Worm (Caenorhabditis elegans) whole organism, L1 larva: Measurements from ENCODE around the gene ugt-64.
A peak's percentile ranks its signal among the peaks of the same experiment; 100 is the strongest.

Experiments used
- C16A3.4 ChIP-seq: fragments of 150-350 bp; optimal IDR thresholded peaks from 2 replicates; lab custom pipeline; 2014; ENCODE audit warnings: missing biosample characterization, missing genetic modification characterization
- F16B12.6 ChIP-seq: fragments of 150-350 bp; optimal IDR thresholded peaks from 2 replicates; lab custom pipeline; 2014; ENCODE audit warnings: missing biosample characterization, missing genetic modification characterization
- aly-2 ChIP-seq: fragments of 150-350 bp; optimal IDR thresholded peaks from 2 replicates; lab custom pipeline; 2014; ENCODE audit warnings: missing biosample characterization, missing genetic modification characterization
- blmp-1 ChIP-seq: fragments of 150-350 bp; optimal IDR thresholded peaks from 2 replicates; lab custom pipeline; 2014; ENCODE audit warnings: missing biosample characterization, missing genetic modification characterization
- ceh-63 ChIP-seq: fragments of 200-800 bp; sonication (Bioruptor generic); optimal IDR thresholded peaks from 2 replicates; lab custom pipeline; 2018; ENCODE audit warnings: mild to moderate bottlenecking, missing genetic modification characterization, missing compliant biosample characterization
- ceh-8 ChIP-seq: fragments of 200-800 bp; sonication (Bioruptor generic); optimal IDR thresholded peaks from 2 replicates; lab custom pipeline; 2018; ENCODE audit warnings: mild to moderate bottlenecking, missing genetic modification characterization, moderate library complexity, missing compliant biosample characterization
- ceh-82 ChIP-seq, 3 experiments: fragments of 150-350 bp in 1 of 3; sonication (generic microtip) in 2 of 3; optimal IDR thresholded peaks; 2 replicates each; lab custom pipeline; 2014 to 2017; ENCODE audit warnings: missing biosample characterization in 3 of 3, missing genetic modification characterization in 3 of 3
- ces-1 ChIP-seq: fragments of 150-350 bp; optimal IDR thresholded peaks from 2 replicates; lab custom pipeline; 2014; ENCODE audit warnings: missing biosample characterization, missing genetic modification reagents, missing genetic modification characterization
- dsc-1 ChIP-seq: sonication (generic microtip); optimal IDR thresholded peaks from 2 replicates; lab custom pipeline; 2016; ENCODE audit warnings: mild to moderate bottlenecking, missing genetic modification characterization, missing compliant biosample characterization
- efl-1 ChIP-seq, 4 experiments: fragments of 150-350 bp; optimal IDR thresholded peaks in 3 of 4; peaks in 1 of 4; 1 replicate in 1 of 4; 2 replicates in 3 of 4; lab custom pipeline; 2014; ENCODE audit warnings: missing biosample characterization in 2 of 4, missing genetic modification characterization in 2 of 4, missing genetic modification reagents in 2 of 4
- egl-27 ChIP-seq, 2 experiments: fragments of 150-350 bp in 1 of 2; sonication (generic microtip); optimal IDR thresholded peaks; 3 replicates each; lab custom pipeline; 2017 to 2018; ENCODE audit warnings: missing biosample characterization in 2 of 2, missing genetic modification characterization in 2 of 2, missing genetic modification reagents in 2 of 2
- elt-3 ChIP-seq, 6 experiments: fragments of 150-350 bp in 1 of 6; sonication (generic microtip); optimal IDR thresholded peaks; 2 replicates each; lab custom pipeline; 2017 to 2018; ENCODE audit warnings: missing biosample characterization in 6 of 6, missing genetic modification characterization in 6 of 6, inconsistent platforms in 1 of 6
- fkh-10 ChIP-seq: sonication (generic microtip); optimal IDR thresholded peaks from 2 replicates; lab custom pipeline; 2017; ENCODE audit warnings: missing biosample characterization, missing genetic modification reagents, missing genetic modification characterization
- hlh-17 ChIP-seq: fragments of 200-800 bp; sonication (Bioruptor generic); optimal IDR thresholded peaks from 2 replicates; lab custom pipeline; 2018; ENCODE audit warnings: missing genetic modification characterization, mild to moderate bottlenecking, missing compliant biosample characterization, moderate library complexity, borderline replicate concordance
- irx-1 ChIP-seq: sonication (generic microtip); optimal IDR thresholded peaks from 2 replicates; lab custom pipeline; 2016; ENCODE audit warnings: missing genetic modification characterization, missing compliant biosample characterization
- isw-1 ChIP-seq: fragments of 200-800 bp; sonication (Bioruptor generic); IDR thresholded peaks from 2 replicates; pipeline ENCODE4 v1.3.6; 2022; ENCODE audit warnings: missing genetic modification characterization, missing compliant biosample characterization
- lin-15B ChIP-seq: fragments of 150-350 bp; sonication (generic microtip); optimal IDR thresholded peaks from 3 replicates; lab custom pipeline; 2014; ENCODE audit warnings: missing biosample characterization, missing genetic modification characterization
- nhr-19 ChIP-seq: fragments of 200-800 bp; sonication (Bioruptor generic); conservative IDR thresholded peaks from 2 replicates; pipeline ENCODE4 v1.3.6; 2022; ENCODE audit warnings: missing genetic modification characterization, missing compliant biosample characterization
- nhr-28 ChIP-seq: fragments of 150-350 bp; optimal IDR thresholded peaks from 2 replicates; lab custom pipeline; 2014; ENCODE audit warnings: missing biosample characterization, missing genetic modification characterization
- nhr-47 ChIP-seq: sonication (generic microtip); optimal IDR thresholded peaks from 2 replicates; lab custom pipeline; 2016; ENCODE audit warnings: mild to moderate bottlenecking, missing genetic modification characterization, moderate library complexity, missing compliant biosample characterization
- nhr-76 ChIP-seq: sonication (generic microtip); optimal IDR thresholded peaks from 2 replicates; lab custom pipeline; 2017; ENCODE audit warnings: missing biosample characterization, missing genetic modification characterization
- nhr-77 ChIP-seq: fragments of 150-350 bp; optimal IDR thresholded peaks from 2 replicates; lab custom pipeline; 2014; ENCODE audit warnings: missing biosample characterization, missing genetic modification characterization
- nhr-84 ChIP-seq: sonication (generic microtip); optimal IDR thresholded peaks from 2 replicates; lab custom pipeline; 2017; ENCODE audit warnings: missing biosample characterization, missing genetic modification characterization
- nhr-90 ChIP-seq: sonication (generic microtip); optimal IDR thresholded peaks from 2 replicates; lab custom pipeline; 2016; ENCODE audit warnings: mild to moderate bottlenecking, missing genetic modification characterization, missing compliant biosample characterization; ENCODE audit not compliant: poor library complexity
- snpc-4 ChIP-seq: fragments of 150-350 bp; optimal IDR thresholded peaks from 2 replicates; lab custom pipeline; 2014; ENCODE audit warnings: missing biosample characterization, missing genetic modification characterization
- sox-4 ChIP-seq: sonication (generic microtip); optimal IDR thresholded peaks from 2 replicates; lab custom pipeline; 2016; ENCODE audit warnings: missing genetic modification characterization, missing compliant biosample characterization
- sptf-1 ChIP-seq: fragments of 150-350 bp; optimal IDR thresholded peaks from 2 replicates; lab custom pipeline; 2014; ENCODE audit warnings: missing biosample characterization, missing genetic modification characterization
- tbx-2 ChIP-seq: sonication (generic microtip); optimal IDR thresholded peaks from 2 replicates; lab custom pipeline; 2016; ENCODE audit warnings: missing genetic modification characterization, missing compliant biosample characterization
- zag-1 ChIP-seq: fragments of 150-350 bp; optimal IDR thresholded peaks from 2 replicates; lab custom pipeline; 2014; ENCODE audit warnings: missing biosample characterization, missing genetic modification characterization
- zip-4 ChIP-seq: fragments of 200-800 bp; sonication (Bioruptor generic); optimal IDR thresholded peaks from 2 replicates; lab custom pipeline; 2018; ENCODE audit warnings: mild to moderate bottlenecking, missing genetic modification characterization, moderate library complexity, missing compliant biosample characterization

Gene ugt-64

ce11 chrV:3468436-3468835 lies 37.7 kb downstream of the ugt-64 start, which contains the start of gene gst-33 (continued):
- peak; percentile 92 for TF ChIP-seq blmp-1 (tag; lab: Kevin White, UChicago)
- TF ChIP-seq egl-27 (tag; optimal IDR thresholded peaks at IDR 0.05; lab: Kevin White, UChicago): no peak
- no peak for TF ChIP-seq zag-1 (tag; lab: Kevin White, UChicago)
- TF ChIP-seq elt-3 (tag; optimal IDR thresholded peaks at IDR 0.05; lab: Kevin White, UChicago): peak in 1 of 6 experiments; percentile 26
- TF ChIP-seq ceh-63 (GFP tag; lab: Kevin White, UChicago): no peak
- no peak for TF ChIP-seq nhr-47 (tag; lab: Kevin White, UChicago)
- TF ChIP-seq sox-4 (tag; lab: Kevin White, UChicago): no peak
- no peak for TF ChIP-seq ceh-82 (tag; optimal IDR thresholded peaks at IDR 0.05; lab: Kevin White, UChicago)
- TF ChIP-seq isw-1 (GFP tag; lab: Robert Waterston, UW): no peak
- TF ChIP-seq ceh-8 (GFP tag; lab: Kevin White, UChicago): no peak
- TF ChIP-seq aly-2 (tag; lab: Kevin White, UChicago): no peak
- no peak for TF ChIP-seq lin-15B (tag; lab: Kevin White, UChicago)
- TF ChIP-seq, all 84 proteins: peak for 12

ce11 chrV:3464897-3465296 lies 41.3 kb downstream of the ugt-64 start:
- TF ChIP-seq C16A3.4 (tag; lab: Kevin White, UChicago) (no peak), nhr-19 (GFP tag; lab: Robert Waterston, UW) (no peak), elt-3 (tag; optimal IDR thresholded peaks at IDR 0.05; lab: Kevin White, UChicago) (no peak), nhr-84 (no peak), nhr-47 (tag; lab: Kevin White, UChicago) (no peak), fkh-10 (GFP tag; lab: Kevin White, UChicago) (no peak), nhr-77 (tag; lab: Kevin White, UChicago) (no peak), irx-1 (no peak), dsc-1 (tag; lab: Kevin White, UChicago) (no peak), zag-1 (tag; lab: Kevin White, UChicago) (no peak), tbx-2 (tag; lab: Kevin White, UChicago) (no peak), sptf-1 (tag; lab: Kevin White, UChicago) (no peak), nhr-28 (tag; lab: Kevin White, UChicago) (no peak), hlh-17 (no peak), F16B12.6 (no peak), lin-15B (tag; lab: Kevin White, UChicago) (no peak)
- TF ChIP-seq, all 84 proteins: peak for 0

DNA sequence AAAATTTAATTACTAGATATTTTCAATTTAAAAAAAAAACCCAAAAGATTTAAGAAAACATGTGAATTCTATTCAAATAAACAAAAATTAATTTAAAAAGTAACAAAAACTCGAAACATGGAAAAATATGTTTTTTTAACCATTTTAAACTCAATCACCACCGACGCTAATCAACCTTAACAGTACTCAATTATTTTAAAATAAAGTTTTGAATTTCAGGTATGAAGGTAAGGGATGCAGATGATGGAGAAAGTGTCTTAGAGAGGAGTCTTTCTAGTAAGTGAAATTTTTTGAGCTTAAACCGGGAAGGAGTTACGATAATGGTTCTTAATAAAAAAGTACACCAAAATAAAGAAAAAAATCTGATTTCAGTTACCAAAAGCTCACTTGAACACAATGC lies 42.6 kb downstream of the ugt-64 start, which contains the start of gene slc-28.1:
Gene slc-28.1, plus strand, starts transcription at position 301 of the 400 bp plus-strand sequence.
- no peak for TF ChIP-seq nhr-76 (tag; lab: Kevin White, UChicago)
- TF ChIP-seq efl-1 (optimal IDR thresholded peaks at IDR 0.05; lab: Kevin White, UChicago): no peak
- TF ChIP-seq efl-1 (GFP tag; optimal IDR thresholded peaks at IDR 0.05 in 1 of 2; lab: Kevin White, UChicago): peak in 1 of 2 experiments; percentile 34
- TF ChIP-seq ces-1 (GFP tag; lab: Kevin White, UChicago): no peak
- TF ChIP-seq, all 84 proteins: peak for 1

DNA sequence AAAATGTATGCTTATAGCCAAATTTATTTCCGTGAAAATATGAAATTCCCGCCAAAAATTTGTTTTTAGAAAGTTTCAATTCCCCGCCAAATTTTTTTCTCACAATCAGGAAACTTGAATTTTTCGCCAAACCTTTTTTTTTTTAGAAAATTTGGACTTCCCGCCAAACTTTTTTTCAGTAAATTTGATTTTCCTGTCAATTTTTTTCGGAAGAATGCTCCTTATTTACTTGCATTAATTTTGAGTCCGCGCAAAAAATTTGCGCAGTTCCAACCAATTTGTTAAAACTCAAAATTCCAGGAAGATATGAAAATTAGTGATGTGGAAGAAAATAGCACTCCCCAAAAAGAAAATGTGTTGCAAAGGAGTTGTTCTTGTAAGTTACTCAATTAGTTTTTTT lies 46.2 kb downstream of the ugt-64 start, which contains the start of gene slc-28.2:
Gene slc-28.2, plus strand, starts transcription at position 301 of the 400 bp plus-strand sequence.
- TF ChIP-seq snpc-4 (tag; lab: Kevin White, UChicago) (no peak), zip-4 (GFP tag; lab: Kevin White, UChicago) (no peak), nhr-28 (tag; lab: Kevin White, UChicago) (no peak), lin-15B (tag; lab: Kevin White, UChicago) (no peak), isw-1 (GFP tag; lab: Robert Waterston, UW) (no peak), tbx-2 (tag; lab: Kevin White, UChicago) (no peak)
- TF ChIP-seq, all 84 proteins: peak for 0

- TF ChIP-seq efl-1 (optimal IDR thresholded peaks at IDR 0.05; lab: Kevin White, UChicago): no peak
- TF ChIP-seq efl-1 (GFP tag; optimal IDR thresholded peaks at IDR 0.05 in 1 of 2; lab: Kevin White, UChicago): peak in 1 of 2 experiments; percentile 55
- no peak for TF ChIP-seq nhr-90
- TF ChIP-seq, all 84 proteins: peak for 1
These were observed 50.9 kb downstream of the ugt-64 start for ce11 chrV:3455135-3455747.
